Fruit fly (Drosophila melanogaster) whole organism: ENCODE data around the gene Nthl1.

ENCODE experiments used
- CG8478 ChIP-seq: fragments of >200 bp; optimal IDR thresholded peaks from 2 replicates; lab custom pipeline; 2018; ENCODE audit warnings: inconsistent platforms
- pan ChIP-seq: fragments of >200 bp; optimal IDR thresholded peaks from 2 replicates; lab custom pipeline; 2017
- usp ChIP-seq: fragments of >200 bp; optimal IDR thresholded peaks from 2 replicates; lab custom pipeline; 2017; ENCODE audit warnings: missing biosample characterization, missing genetic modification characterization, mixed read lengths

DNA sequence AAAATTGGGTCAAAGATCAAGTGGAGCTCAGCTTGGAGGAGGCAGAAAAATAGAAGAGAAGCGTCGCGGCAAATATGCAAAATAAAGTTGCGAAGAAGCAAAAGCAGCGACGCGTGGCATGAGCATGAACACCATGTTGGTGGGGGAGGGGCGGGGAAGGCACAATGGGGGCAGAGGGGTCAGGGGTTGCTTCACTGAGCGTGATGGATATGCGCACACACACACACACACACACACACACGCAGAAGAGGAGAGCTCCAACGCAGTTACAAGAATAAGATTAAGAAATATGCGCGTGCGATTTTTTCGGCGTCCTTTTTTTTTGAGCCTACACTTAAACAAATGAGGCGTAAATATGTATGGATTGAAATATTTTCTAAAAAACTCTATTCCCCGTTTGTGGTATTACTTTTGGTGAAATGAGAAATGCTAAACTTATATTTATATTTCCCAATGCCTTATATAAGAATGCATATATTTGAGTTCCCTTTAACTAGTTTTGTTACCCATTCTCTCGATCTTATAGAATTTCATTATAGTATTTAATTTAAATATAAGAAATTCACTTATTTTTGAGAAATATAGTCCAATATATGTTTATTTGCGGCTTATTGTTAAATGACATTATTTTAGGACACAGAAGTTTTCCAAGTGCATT lies 14.7 kb upstream of the Nthl1 start:
- TF ChIP-seq CG8478 (no peak), pan (no peak), usp (GFP tag; lab: Kevin White, UChicago) (no peak)
